Fruit fly (Drosophila melanogaster): ENCODE data around the gene CG43349.

DNA sequence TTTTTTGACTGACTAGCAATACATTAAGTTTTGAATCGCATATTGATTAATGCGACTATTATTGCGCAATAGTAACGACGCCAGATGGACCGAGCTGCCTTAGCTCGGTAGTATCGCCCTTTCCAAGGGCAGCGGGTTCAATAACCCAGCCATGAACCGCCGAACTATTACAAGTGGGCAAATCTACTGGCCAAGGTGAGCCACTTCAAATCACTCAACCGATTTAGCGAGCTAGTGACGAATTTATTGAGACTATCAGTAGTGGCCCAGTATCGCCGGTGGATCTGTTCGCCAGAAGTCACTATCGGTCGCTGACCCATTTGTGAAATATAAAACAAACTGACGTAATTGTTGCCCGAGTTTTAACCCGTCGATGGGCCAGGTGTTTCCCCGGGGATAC is 18.5 kb downstream of the CG43349 start:
- TF ChIP-seq Tbp (GFP tag; optimal IDR thresholded peaks at IDR 0.05), result no peak
- no peak for TF ChIP-seq E2f1 (GFP tag; IDR thresholded peaks at IDR 0.05)
- TF ChIP-seq al (GFP tag; IDR thresholded peaks at IDR 0.05), result no peak
- TF ChIP-seq CG32532 (GFP tag; IDR thresholded peaks at IDR 0.05), result no peak
- TF ChIP-seq CoRest (tag; optimal IDR thresholded peaks at IDR 0.05), result no peak
- TF ChIP-seq ERR (GFP tag; optimal IDR thresholded peaks at IDR 0.05), result no peak
- TF ChIP-seq ranshi (GFP tag; IDR thresholded peaks at IDR 0.05), result no peak
- TF ChIP-seq HmgD (GFP tag; optimal IDR thresholded peaks at IDR 0.05), result no peak
- no peak for TF ChIP-seq onecut (GFP tag; IDR thresholded peaks at IDR 0.05)

Measured in whole organism, embryonic.